Worm (Caenorhabditis elegans) whole organism, L1 larva: ENCODE results near the gene popl-5.

ENCODE experiments used
- F16B12.6 ChIP-seq: fragments of 150-350 bp; optimal IDR thresholded peaks from 2 replicates; lab custom pipeline; 2014; ENCODE audit warnings: missing biosample characterization, missing genetic modification characterization
- Y116A8C.19 ChIP-seq: sonication (generic microtip); optimal IDR thresholded peaks from 2 replicates; lab custom pipeline; 2016; ENCODE audit warnings: missing compliant biosample characterization, missing genetic modification characterization, borderline replicate concordance
- blmp-1 ChIP-seq: fragments of 150-350 bp; optimal IDR thresholded peaks from 2 replicates; lab custom pipeline; 2014; ENCODE audit warnings: missing biosample characterization, missing genetic modification characterization
- ceh-8 ChIP-seq: fragments of 200-800 bp; sonication (Bioruptor generic); optimal IDR thresholded peaks from 2 replicates; lab custom pipeline; 2018; ENCODE audit warnings: mild to moderate bottlenecking, missing genetic modification characterization, moderate library complexity, missing compliant biosample characterization
- ceh-82 ChIP-seq, 3 experiments: fragments of 150-350 bp in 1 of 3; sonication (generic microtip) in 2 of 3; optimal IDR thresholded peaks; 2 replicates each; lab custom pipeline; 2014 to 2017; ENCODE audit warnings: missing biosample characterization in 3 of 3, missing genetic modification characterization in 3 of 3
- ceh-88 ChIP-seq: fragments of 200-800 bp; sonication (Bioruptor generic); IDR thresholded peaks from 2 replicates; pipeline ENCODE4 v1.3.6; 2022; ENCODE audit warnings: missing genetic modification characterization, missing compliant biosample characterization
- ceh-90 ChIP-seq: sonication (generic microtip); optimal IDR thresholded peaks from 2 replicates; lab custom pipeline; 2016; ENCODE audit warnings: missing genetic modification characterization, missing compliant biosample characterization
- dpl-1 ChIP-seq, 3 experiments: fragments of 150-350 bp in 2 of 3; sonication (generic microtip) in 1 of 3; optimal IDR thresholded peaks; 2 replicates each; lab custom pipeline; 2014 to 2017; ENCODE audit warnings: missing biosample characterization in 3 of 3, missing genetic modification characterization in 3 of 3, missing genetic modification reagents in 3 of 3
- efl-1 ChIP-seq, 4 experiments: fragments of 150-350 bp; optimal IDR thresholded peaks in 3 of 4; peaks in 1 of 4; 1 replicate in 1 of 4; 2 replicates in 3 of 4; lab custom pipeline; 2014; ENCODE audit warnings: missing biosample characterization in 2 of 4, missing genetic modification characterization in 2 of 4, missing genetic modification reagents in 2 of 4
- egl-13 ChIP-seq: sonication (generic microtip); optimal IDR thresholded peaks from 2 replicates; lab custom pipeline; 2016; ENCODE audit warnings: missing genotype, missing genetic modification reagents, missing genetic modification characterization, missing compliant biosample characterization
- egl-27 ChIP-seq, 2 experiments: fragments of 150-350 bp in 1 of 2; sonication (generic microtip); optimal IDR thresholded peaks; 3 replicates each; lab custom pipeline; 2017 to 2018; ENCODE audit warnings: missing biosample characterization in 2 of 2, missing genetic modification characterization in 2 of 2, missing genetic modification reagents in 2 of 2
- elt-2 ChIP-seq: sonication (generic microtip); optimal IDR thresholded peaks from 2 replicates; lab custom pipeline; 2016; ENCODE audit warnings: missing genetic modification characterization, mild to moderate bottlenecking, inconsistent platforms, missing compliant biosample characterization, missing genetic modification reagents
- fkh-4 ChIP-seq: sonication (generic microtip); optimal IDR thresholded peaks from 2 replicates; lab custom pipeline; 2016; ENCODE audit warnings: missing compliant biosample characterization, missing genetic modification characterization, borderline replicate concordance
- fos-1 ChIP-seq: fragments of 150-350 bp; optimal IDR thresholded peaks from 2 replicates; lab custom pipeline; 2014; ENCODE audit warnings: missing biosample characterization, missing genetic modification characterization
- lin-13 ChIP-seq: fragments of 150-350 bp; optimal IDR thresholded peaks from 2 replicates; lab custom pipeline; 2014; ENCODE audit warnings: missing biosample characterization, missing genetic modification reagents, missing genetic modification characterization
- lin-14 ChIP-seq: fragments of 200-800 bp; sonication (Bioruptor generic); optimal IDR thresholded peaks from 2 replicates; lab custom pipeline; 2018; ENCODE audit warnings: mild to moderate bottlenecking, missing genetic modification characterization, moderate library complexity, missing compliant biosample characterization
- lin-15B ChIP-seq: fragments of 150-350 bp; sonication (generic microtip); optimal IDR thresholded peaks from 3 replicates; lab custom pipeline; 2014; ENCODE audit warnings: missing biosample characterization, missing genetic modification characterization
- lin-35 ChIP-seq, 2 experiments: fragments of 150-350 bp; optimal IDR thresholded peaks; 2 replicates each; lab custom pipeline; 2014; ENCODE audit warnings: missing biosample characterization in 2 of 2, missing genetic modification characterization in 2 of 2, missing genetic modification reagents in 2 of 2
- lsy-2 ChIP-seq, 2 experiments: fragments of 150-350 bp; optimal IDR thresholded peaks; 2 replicates each; lab custom pipeline; 2014; ENCODE audit warnings: missing biosample characterization in 2 of 2, missing genetic modification characterization in 2 of 2
- mdl-1 ChIP-seq, 2 experiments: fragments of 150-350 bp; optimal IDR thresholded peaks; 2 replicates each; lab custom pipeline; 2014 to 2017; ENCODE audit warnings: missing biosample characterization in 2 of 2, missing genetic modification characterization in 2 of 2, inconsistent platforms in 1 of 2
- mep-1 ChIP-seq: fragments of 150-350 bp; optimal IDR thresholded peaks from 2 replicates; lab custom pipeline; 2014; ENCODE audit warnings: missing biosample characterization, missing genetic modification characterization
- nhr-11 ChIP-seq: fragments of 150-350 bp; optimal IDR thresholded peaks from 2 replicates; lab custom pipeline; 2014; ENCODE audit warnings: missing biosample characterization, missing genetic modification characterization
- nhr-19 ChIP-seq: fragments of 200-800 bp; sonication (Bioruptor generic); conservative IDR thresholded peaks from 2 replicates; pipeline ENCODE4 v1.3.6; 2022; ENCODE audit warnings: missing genetic modification characterization, missing compliant biosample characterization
- nhr-20 ChIP-seq: sonication (generic microtip); optimal IDR thresholded peaks from 2 replicates; lab custom pipeline; 2016; ENCODE audit warnings: mild to moderate bottlenecking, missing genetic modification characterization, missing compliant biosample characterization
- nhr-237 ChIP-seq: fragments of 150-350 bp; optimal IDR thresholded peaks from 2 replicates; lab custom pipeline; 2014; ENCODE audit warnings: missing biosample characterization, missing genetic modification characterization
- nhr-71 ChIP-seq: sonication (generic microtip); optimal IDR thresholded peaks from 2 replicates; lab custom pipeline; 2016; ENCODE audit warnings: mild to moderate bottlenecking, missing genetic modification characterization, moderate library complexity, missing compliant biosample characterization
- nhr-77 ChIP-seq: fragments of 150-350 bp; optimal IDR thresholded peaks from 2 replicates; lab custom pipeline; 2014; ENCODE audit warnings: missing biosample characterization, missing genetic modification characterization
- nhr-85 ChIP-seq: sonication (generic microtip); peaks from one replicate; lab custom pipeline; 2016; ENCODE audit warnings: missing genetic modification characterization, inconsistent platforms, missing compliant biosample characterization
- pax-3 ChIP-seq: fragments of 200-800 bp; sonication (Bioruptor generic); optimal IDR thresholded peaks from 2 replicates; lab custom pipeline; 2018; ENCODE audit warnings: mild to moderate bottlenecking, missing genetic modification characterization, moderate library complexity, missing compliant biosample characterization
- snpc-4 ChIP-seq: fragments of 150-350 bp; optimal IDR thresholded peaks from 2 replicates; lab custom pipeline; 2014; ENCODE audit warnings: missing biosample characterization, missing genetic modification characterization
- snu-23 ChIP-seq: sonication (generic microtip); optimal IDR thresholded peaks from 2 replicates; lab custom pipeline; 2016; ENCODE audit warnings: missing genetic modification characterization, missing compliant biosample characterization
- sup-37 ChIP-seq: fragments of 200-800 bp; sonication (Bioruptor generic); optimal IDR thresholded peaks from 2 replicates; lab custom pipeline; 2018; ENCODE audit warnings: mild to moderate bottlenecking, missing genetic modification characterization, missing compliant biosample characterization
- swsn-7 ChIP-seq: sonication (generic microtip); optimal IDR thresholded peaks from 2 replicates; lab custom pipeline; 2016; ENCODE audit warnings: missing genetic modification characterization, missing compliant biosample characterization
- unc-130 ChIP-seq: fragments of 150-350 bp; optimal IDR thresholded peaks from 2 replicates; lab custom pipeline; 2017; ENCODE audit warnings: missing biosample characterization, missing genetic modification characterization, inconsistent platforms
- unc-30 ChIP-seq: sonication (generic microtip); optimal IDR thresholded peaks from 2 replicates; lab custom pipeline; 2017; ENCODE audit warnings: missing biosample characterization, missing genetic modification characterization
- unc-62 ChIP-seq: fragments of 150-350 bp; optimal IDR thresholded peaks from 2 replicates; lab custom pipeline; 2014; ENCODE audit warnings: missing biosample characterization, missing genetic modification reagents, missing genetic modification characterization
- unc-98 ChIP-seq: fragments of 200-800 bp; sonication (Bioruptor generic); IDR thresholded peaks from 2 replicates; pipeline ENCODE4 v1.3.6; 2022; ENCODE audit warnings: missing genetic modification characterization, missing compliant biosample characterization
- vab-15 ChIP-seq: sonication (generic microtip); optimal IDR thresholded peaks from 2 replicates; lab custom pipeline; 2017; ENCODE audit warnings: missing genotype, mild to moderate bottlenecking, missing genetic modification characterization, missing compliant biosample characterization
- zag-1 ChIP-seq: fragments of 150-350 bp; optimal IDR thresholded peaks from 2 replicates; lab custom pipeline; 2014; ENCODE audit warnings: missing biosample characterization, missing genetic modification characterization
- ztf-4 ChIP-seq: fragments of 150-350 bp; optimal IDR thresholded peaks from 2 replicates; lab custom pipeline; 2014; ENCODE audit warnings: missing biosample characterization, missing genetic modification characterization

The popl-5 gene

ce11 chrIII:11472861-11473260 lies 14.3 kb downstream of the popl-5 start:
- TF ChIP-seq nhr-85 = peak; percentile 11
- no peak for TF ChIP-seq ztf-4
- TF ChIP-seq zag-1 = no peak
- no peak for TF ChIP-seq mdl-1 (tag; optimal IDR thresholded peaks at IDR 0.05; lab: Kevin White, UChicago)
- TF ChIP-seq lin-13 (GFP tag; lab: Kevin White, UChicago) = no peak
- no peak for TF ChIP-seq lin-14
- TF ChIP-seq elt-2 (tag; lab: Kevin White, UChicago) = no peak

- no peak for TF ChIP-seq blmp-1
- no peak for TF ChIP-seq fos-1 (tag; lab: Kevin White, UChicago)
- peak; percentile 44 for TF ChIP-seq F16B12.6 (tag; lab: Kevin White, UChicago)
- TF ChIP-seq nhr-19 (GFP tag; lab: Robert Waterston, UW) = no peak
- TF ChIP-seq nhr-20 = no peak
- no peak for TF ChIP-seq ceh-90 (tag; lab: Kevin White, UChicago)
- TF ChIP-seq lin-15B (tag; lab: Kevin White, UChicago) = no peak
- peak; percentile 13 to 89 for TF ChIP-seq lsy-2 (tag; optimal IDR thresholded peaks at IDR 0.05; lab: Kevin White, UChicago)
These were observed 15.8 kb downstream of the popl-5 start for ce11 chrIII:11471336-11471735.

ce11 chrIII:11470311-11470858 lies 16.8 kb downstream of the popl-5 start, which contains the start of gene bed-2:
TSS of gene bed-2 (minus strand) at chrIII:11470808.
- no peak for TF ChIP-seq pax-3
- no peak for TF ChIP-seq lin-35 (GFP tag; optimal IDR thresholded peaks at IDR 0.05; lab: Kevin White, UChicago)
- TF ChIP-seq sup-37 (GFP tag; lab: Kevin White, UChicago) = no peak
- no peak for TF ChIP-seq unc-130

- TF ChIP-seq snu-23 (GFP tag; lab: Kevin White, UChicago) = no peak
- TF ChIP-seq efl-1 (optimal IDR thresholded peaks at IDR 0.05; lab: Kevin White, UChicago) = no peak
- peak in 1 of 2 experiments; percentile 90 for TF ChIP-seq efl-1 (GFP tag; optimal IDR thresholded peaks at IDR 0.05 in 1 of 2; lab: Kevin White, UChicago)
- TF ChIP-seq nhr-237 (tag; lab: Kevin White, UChicago) = no peak
- no peak for TF ChIP-seq zag-1
- peak in 2 of 3 experiments; percentile 22 to 26 for TF ChIP-seq ceh-82 (tag; optimal IDR thresholded peaks at IDR 0.05; lab: Kevin White, UChicago)
- no peak for TF ChIP-seq unc-62
- peak; percentile 93 for TF ChIP-seq ceh-8 (GFP tag; lab: Kevin White, UChicago)
- peak; percentile 68 for TF ChIP-seq nhr-85
- TF ChIP-seq lin-14 = peak; percentile 55
- no peak for TF ChIP-seq Y116A8C.19
- no peak for TF ChIP-seq egl-13 (tag; lab: Kevin White, UChicago)
- TF ChIP-seq unc-98 = no peak
- TF ChIP-seq nhr-77 (tag; lab: Kevin White, UChicago) = peak; percentile 13
These were observed 19.3 kb downstream of the popl-5 start for ce11 chrIII:11467631-11468481.

ce11 chrIII:11466420-11467188 lies 20.5 kb downstream of the popl-5 start:
- TF ChIP-seq egl-27 (tag; optimal IDR thresholded peaks at IDR 0.05; lab: Kevin White, UChicago) (no peak), ceh-88 (GFP tag; lab: Robert Waterston, UW) (no peak), Y116A8C.19 (no peak), unc-30 (tag; lab: Kevin White, UChicago) (no peak), nhr-71 (tag; lab: Kevin White, UChicago) (peak; percentile 19), efl-1 (optimal IDR thresholded peaks at IDR 0.05; lab: Kevin White, UChicago) (no peak), efl-1 (GFP tag; optimal IDR thresholded peaks at IDR 0.05 in 1 of 2; lab: Kevin White, UChicago) (no peak), mdl-1 (tag; optimal IDR thresholded peaks at IDR 0.05; lab: Kevin White, UChicago) (no peak), ceh-82 (tag; optimal IDR thresholded peaks at IDR 0.05; lab: Kevin White, UChicago) (peak in 1 of 3 experiments; percentile 22), swsn-7 (tag; lab: Kevin White, UChicago) (no peak), nhr-85 (no peak), mep-1 (tag; lab: Kevin White, UChicago) (no peak), dpl-1 (GFP tag; optimal IDR thresholded peaks at IDR 0.05; lab: Kevin White, UChicago) (no peak), lin-14 (peak; percentile 53), snpc-4 (no peak), nhr-11 (tag; lab: Kevin White, UChicago) (no peak), ceh-8 (GFP tag; lab: Kevin White, UChicago) (no peak), fkh-4 (tag; lab: Kevin White, UChicago) (no peak), lsy-2 (tag; optimal IDR thresholded peaks at IDR 0.05; lab: Kevin White, UChicago) (peak in 1 of 2 experiments; percentile 1), vab-15 (tag; lab: Kevin White, UChicago) (no peak), ceh-90 (tag; lab: Kevin White, UChicago) (no peak)
